Worm (Caenorhabditis elegans): ENCODE results near the gene nadk-1.

The nadk-1 gene

ce11 chrIV:1469093-1469492 lies 12.2 kb downstream of the nadk-1 start:
- TF ChIP-seq gei-8 (GFP tag; optimal IDR thresholded peaks at IDR 0.05) (no peak), aha-1 (tag) (peak; percentile 97)

ce11 chrIV:1470364-1470763 lies 13.5 kb downstream of the nadk-1 start:
- TF ChIP-seq nhr-28 (tag; optimal IDR thresholded peaks at IDR 0.05), result peak; percentile 72
- no peak for TF ChIP-seq nhr-76 (tag; optimal IDR thresholded peaks at IDR 0.05)
- no peak for TF ChIP-seq mdl-1 (tag; optimal IDR thresholded peaks at IDR 0.05)
- 0 out of 2 replicates have a peak, but pooled peaks have one; percentile 14 for TF ChIP-seq Y48G9A.11 (GFP tag; IDR thresholded peaks at IDR 0.05)

- TF ChIP-seq set-16 (GFP tag; IDR thresholded peaks at IDR 0.05) (peak; percentile 36; the same call in 1 of the 2 replicates), F37D6.2 (tag; optimal IDR thresholded peaks at IDR 0.05) (no peak), mes-2 (tag; optimal IDR thresholded peaks at IDR 0.05; ENCODE audit: poor library complexity, severe bottlenecking) (no peak), nhr-77 (tag; optimal IDR thresholded peaks at IDR 0.05) (no peak), lin-1 (GFP tag; IDR thresholded peaks at IDR 0.05) (no peak), mdl-1 (tag; optimal IDR thresholded peaks at IDR 0.05) (no peak), hif-1 (tag; optimal IDR thresholded peaks at IDR 0.05) (no peak)
These were observed 15.3 kb downstream of the nadk-1 start for ce11 chrIV:1472145-1472544.

ce11 chrIV:1475009-1475408 lies 18.1 kb downstream of the nadk-1 start, which contains the start of gene Y77E11A.12:
TSS of gene Y77E11A.12 (minus strand) at chrIV:1475109.
- TF ChIP-seq nhr-6 (tag; optimal IDR thresholded peaks at IDR 0.05) (no peak), aha-1 (tag) (peak; percentile 9), lin-29 (GFP tag; IDR thresholded peaks at IDR 0.05) (no peak)

ce11 chrIV:1478649-1479048 lies 21.8 kb downstream of the nadk-1 start:
- no peak for TF ChIP-seq R02D3.7 (tag; optimal IDR thresholded peaks at IDR 0.05)
- TF ChIP-seq dmd-8 (GFP tag; IDR thresholded peaks at IDR 0.05), result no peak
- TF ChIP-seq lin-13 (GFP tag; optimal IDR thresholded peaks at IDR 0.05), result no peak
- TF ChIP-seq madf-5 (GFP tag; IDR thresholded peaks at IDR 0.05), result no peak
- no peak for TF ChIP-seq T26A8.4 (GFP tag; IDR thresholded peaks at IDR 0.05)
- TF ChIP-seq snpc-1.2 (GFP tag; IDR thresholded peaks at IDR 0.05), result no peak
- TF ChIP-seq fkh-10 (GFP tag; optimal IDR thresholded peaks at IDR 0.05), result no peak
- no peak for TF ChIP-seq set-16 (GFP tag; IDR thresholded peaks at IDR 0.05)
- no peak for TF ChIP-seq ceh-62 (tag; optimal IDR thresholded peaks at IDR 0.05)
- no peak for TF ChIP-seq aha-1 (tag)
- no peak for TF ChIP-seq lin-39 (tag; optimal IDR thresholded peaks at IDR 0.05)
- TF ChIP-seq pqm-1 (tag; optimal IDR thresholded peaks at IDR 0.05), result no peak
- TF ChIP-seq ceh-32 (tag; optimal IDR thresholded peaks at IDR 0.05; ENCODE audit: poor library complexity), result no peak
- no peak for TF ChIP-seq mdl-1 (tag; optimal IDR thresholded peaks at IDR 0.05)
- TF ChIP-seq ama-1 (optimal IDR thresholded peaks at IDR 0.05), result no peak
- no peak for TF ChIP-seq nhr-28 (tag; optimal IDR thresholded peaks at IDR 0.05)
- TF ChIP-seq lir-3 (tag; optimal IDR thresholded peaks at IDR 0.05), result no peak
- no peak for TF ChIP-seq aly-2 (tag; optimal IDR thresholded peaks at IDR 0.05)
- TF ChIP-seq dmd-6 (GFP tag; IDR thresholded peaks at IDR 0.05), result no peak

- no peak for TF ChIP-seq lin-1 (GFP tag; IDR thresholded peaks at IDR 0.05)
- no peak for TF ChIP-seq cey-2 (tag; optimal IDR thresholded peaks at IDR 0.05; ENCODE audit: borderline replicate concordance, insufficient read depth)
- no peak for TF ChIP-seq daf-16 (GFP tag; optimal IDR thresholded peaks at IDR 0.05)
- TF ChIP-seq daf-16 (tag; optimal IDR thresholded peaks at IDR 0.05), result no peak
- TF ChIP-seq php-3 (GFP tag; IDR thresholded peaks at IDR 0.05), result no peak
- no peak for TF ChIP-seq dmd-8 (GFP tag; IDR thresholded peaks at IDR 0.05)
- TF ChIP-seq nhr-237 (tag; optimal IDR thresholded peaks at IDR 0.05), result no peak
- no peak for TF ChIP-seq daf-8 (GFP tag; IDR thresholded peaks at IDR 0.05)
- TF ChIP-seq aly-2 (tag; optimal IDR thresholded peaks at IDR 0.05), result no peak
- no peak for TF ChIP-seq ctbp-1 (GFP tag; IDR thresholded peaks at IDR 0.05)
- TF ChIP-seq nhr-28 (tag; optimal IDR thresholded peaks at IDR 0.05), result no peak
- no peak for TF ChIP-seq ama-1 (optimal IDR thresholded peaks at IDR 0.05)
- no peak for TF ChIP-seq lin-38 (GFP tag; IDR thresholded peaks at IDR 0.05)
- no peak for TF ChIP-seq F26F4.8 (GFP tag; conservative IDR thresholded peaks at IDR 0.05)
- no peak for TF ChIP-seq lsy-2 (tag; optimal IDR thresholded peaks at IDR 0.05)
- no peak for TF ChIP-seq lin-13 (GFP tag; optimal IDR thresholded peaks at IDR 0.05)
- no peak for TF ChIP-seq attf-4 (tag; optimal IDR thresholded peaks at IDR 0.05)
- no peak for TF ChIP-seq ZK337.2 (GFP tag; IDR thresholded peaks at IDR 0.05)
These were observed 28.1 kb downstream of the nadk-1 start, which contains the start of gene Y77E11A.16 for ce11 chrIV:1484968-1485474. TSS of gene Y77E11A.16 (plus strand) at chrIV:1485424.
